Fruit fly (Drosophila melanogaster) whole organism, embryonic: ENCODE data around the gene CG8419.

Experiments
- Asciz ChIP-seq: fragments of 200-800 bp; sonication (Bioruptor generic); optimal IDR thresholded peaks from 2 replicates; lab custom pipeline; 2017; ENCODE audit warnings: missing biosample characterization, mild to moderate bottlenecking, missing genetic modification characterization, missing genetic modification reagents
- BEAF-32 ChIP-seq: fragments of 200-800 bp; sonication (Bioruptor generic); optimal IDR thresholded peaks from 3 replicates; lab custom pipeline; 2017; ENCODE audit warnings: missing biosample characterization, missing genetic modification characterization, mild to moderate bottlenecking, moderate library complexity, missing genetic modification reagents
- CG10274 ChIP-seq: fragments of 200-800 bp; sonication (Bioruptor generic); optimal IDR thresholded peaks from 3 replicates; lab custom pipeline; 2017; ENCODE audit warnings: missing biosample characterization, mild to moderate bottlenecking, missing genetic modification characterization
- CG10431 ChIP-seq: fragments of 200-800 bp; sonication (Bioruptor generic); optimal IDR thresholded peaks from 3 replicates; lab custom pipeline; 2018; ENCODE audit warnings: missing biosample characterization, mild to moderate bottlenecking, missing genetic modification characterization
- CG12219 ChIP-seq: fragments of 200-800 bp; sonication (Bioruptor generic); optimal IDR thresholded peaks from 3 replicates; lab custom pipeline; 2018; ENCODE audit warnings: missing biosample characterization, mild to moderate bottlenecking, missing genetic modification characterization
- CG1233 ChIP-seq: fragments of 200-800 bp; sonication (Bioruptor generic); optimal IDR thresholded peaks from 4 replicates; lab custom pipeline; 2018; ENCODE audit warnings: missing biosample characterization, mild to moderate bottlenecking, missing genetic modification characterization
- CG12942 ChIP-seq: fragments of 200-800 bp; sonication (Bioruptor generic); optimal IDR thresholded peaks from 3 replicates; lab custom pipeline; 2016; ENCODE audit warnings: missing biosample characterization, missing genetic modification characterization
- CG15479 ChIP-seq: fragments of 200-800 bp; sonication (Bioruptor generic); optimal IDR thresholded peaks from 3 replicates; lab custom pipeline; 2019; ENCODE audit warnings: missing biosample characterization, mild to moderate bottlenecking, missing genetic modification characterization, moderate library complexity
- CG18476 ChIP-seq: fragments of 200-800 bp; sonication (Bioruptor generic); optimal IDR thresholded peaks from 2 replicates; lab custom pipeline; 2016; ENCODE audit warnings: missing biosample characterization, mild to moderate bottlenecking, missing genetic modification characterization
- CG33213 ChIP-seq: fragments of 200-800 bp; sonication (Bioruptor generic); optimal IDR thresholded peaks from 3 replicates; lab custom pipeline; 2016; ENCODE audit warnings: missing biosample characterization, missing genetic modification characterization
- CG4404 ChIP-seq: fragments of 200-800 bp; sonication (Bioruptor generic); IDR thresholded peaks from 2 replicates; pipeline ENCODE4 v1.3.6; 2022; ENCODE audit warnings: missing biosample characterization, missing genetic modification characterization
- CG4617 ChIP-seq: fragments of 200-800 bp; sonication (Bioruptor generic); optimal IDR thresholded peaks from 3 replicates; lab custom pipeline; 2016; ENCODE audit warnings: missing biosample characterization, missing genetic modification characterization, borderline replicate concordance
- CG4854 ChIP-seq: fragments of 200-800 bp; sonication (Bioruptor generic); optimal IDR thresholded peaks from 2 replicates; lab custom pipeline; 2016; ENCODE audit warnings: missing biosample characterization, missing genetic modification characterization, inconsistent platforms
- CG6254 ChIP-seq: fragments of 200-800 bp; sonication (Bioruptor generic); optimal IDR thresholded peaks from 3 replicates; lab custom pipeline; 2017; ENCODE audit warnings: mild to moderate bottlenecking, missing biosample characterization, missing genetic modification reagents, missing genetic modification characterization
- CG7963 ChIP-seq: fragments of 200-800 bp; sonication (Bioruptor generic); IDR thresholded peaks from 3 replicates; pipeline ENCODE4 v1.3.6; 2022; ENCODE audit warnings: missing biosample characterization, missing genetic modification characterization; ENCODE audit not compliant: partially characterized antibody
- CG7987 ChIP-seq: fragments of 200-800 bp; sonication (Bioruptor generic); optimal IDR thresholded peaks from 2 replicates; lab custom pipeline; 2018; ENCODE audit warnings: missing biosample characterization, mild to moderate bottlenecking, missing genetic modification characterization, moderate library complexity
- CG9876 ChIP-seq: fragments of 200-800 bp; sonication (Bioruptor generic); optimal IDR thresholded peaks from 2 replicates; lab custom pipeline; 2016; ENCODE audit warnings: missing biosample characterization, missing genetic modification characterization
- D19B ChIP-seq: fragments of 200-800 bp; sonication (Bioruptor generic); optimal IDR thresholded peaks from 2 replicates; lab custom pipeline; 2017; ENCODE audit warnings: missing biosample characterization, mild to moderate bottlenecking, missing genetic modification characterization
- Dad ChIP-seq: fragments of 200-800 bp; sonication (Bioruptor generic); optimal IDR thresholded peaks from 3 replicates; lab custom pipeline; 2016; ENCODE audit warnings: missing biosample characterization, missing genetic modification characterization
- Deaf1 ChIP-seq: fragments of 200-800 bp; optimal IDR thresholded peaks from 3 replicates; lab custom pipeline; 2019; ENCODE audit warnings: missing biosample characterization, mild to moderate bottlenecking, missing genetic modification characterization, moderate library complexity
- Dll ChIP-seq: fragments of 200-800 bp; sonication (Bioruptor generic); IDR thresholded peaks from 4 replicates; pipeline ENCODE4 v1.3.6; 2022; ENCODE audit warnings: missing biosample characterization, missing genetic modification characterization; ENCODE audit not compliant: partially characterized antibody
- Drgx ChIP-seq: fragments of 200-800 bp; sonication (Bioruptor generic); IDR thresholded peaks from 2 replicates; pipeline ENCODE4 v1.3.6; 2022; ENCODE audit warnings: missing biosample characterization, missing genetic modification characterization
- HLH54F ChIP-seq: fragments of 200-800 bp; sonication (Bioruptor generic); optimal IDR thresholded peaks from 3 replicates; lab custom pipeline; 2016; ENCODE audit warnings: missing biosample characterization, missing genetic modification characterization
- HmgZ ChIP-seq: fragments of 200-800 bp; sonication (Bioruptor generic); optimal IDR thresholded peaks from 2 replicates; lab custom pipeline; 2018; ENCODE audit warnings: missing biosample characterization, mild to moderate bottlenecking, missing genetic modification characterization
- Hr78 ChIP-seq, 2 experiments: fragments of 200-800 bp in 1 of 2; fragments of >200 bp in 1 of 2; sonication (Bioruptor generic) in 1 of 2; optimal IDR thresholded peaks; 2 replicates each; lab custom pipeline; 2017 to 2019; ENCODE audit warnings: missing biosample characterization in 2 of 2, missing genetic modification characterization in 2 of 2, mild to moderate bottlenecking in 1 of 2, moderate library complexity in 1 of 2
- Rfx ChIP-seq: fragments of 200-800 bp; sonication (Bioruptor generic); IDR thresholded peaks from 2 replicates; pipeline ENCODE4 v1.3.6; 2022; ENCODE audit warnings: missing biosample characterization, missing genetic modification characterization
- Sox102F ChIP-seq: fragments of 200-800 bp; sonication (Bioruptor generic); optimal IDR thresholded peaks from 2 replicates; lab custom pipeline; 2018; ENCODE audit warnings: missing biosample characterization, mild to moderate bottlenecking, missing genetic modification characterization, moderate library complexity
- Spps ChIP-seq: fragments of 200-800 bp; sonication (Bioruptor generic); optimal IDR thresholded peaks from 2 replicates; lab custom pipeline; 2018; ENCODE audit warnings: missing biosample characterization, mild to moderate bottlenecking, missing genetic modification characterization
- Taf1 ChIP-seq: fragments of 200-800 bp; sonication (Bioruptor generic); IDR thresholded peaks from 2 replicates; pipeline ENCODE4 v1.3.6; 2022; ENCODE audit warnings: missing biosample characterization, missing genetic modification characterization
- ac ChIP-seq: fragments of 200-800 bp; sonication (Bioruptor generic); optimal IDR thresholded peaks from 3 replicates; lab custom pipeline; 2017; ENCODE audit warnings: missing biosample characterization, mild to moderate bottlenecking, missing genetic modification characterization
- chinmo ChIP-seq: fragments of 200-800 bp; sonication (Bioruptor generic); IDR thresholded peaks from 4 replicates; pipeline ENCODE4 v1.3.6; 2022; ENCODE audit warnings: missing biosample characterization, missing genetic modification characterization; ENCODE audit not compliant: partially characterized antibody
- chn ChIP-seq: fragments of 200-800 bp; sonication (Bioruptor generic); optimal IDR thresholded peaks from 2 replicates; lab custom pipeline; 2016; ENCODE audit warnings: missing biosample characterization, missing genetic modification characterization
- ci ChIP-seq: fragments of 200-800 bp; sonication (Bioruptor generic); IDR thresholded peaks from 3 replicates; pipeline ENCODE4 v1.3.6; 2022; ENCODE audit warnings: missing biosample characterization, missing genetic modification characterization
- crol ChIP-seq: fragments of 200-800 bp; sonication (Bioruptor generic); IDR thresholded peaks from 2 replicates; pipeline ENCODE4 v1.3.6; 2022; ENCODE audit warnings: missing biosample characterization, missing genetic modification characterization
- danr ChIP-seq: fragments of 200-800 bp; sonication (Bioruptor generic); IDR thresholded peaks from 2 replicates; pipeline ENCODE4 v1.3.6; 2022; ENCODE audit warnings: missing biosample characterization, missing genetic modification characterization
- eyg ChIP-seq: fragments of 200-800 bp; sonication (Bioruptor generic); optimal IDR thresholded peaks from 3 replicates; lab custom pipeline; 2016; ENCODE audit warnings: missing biosample characterization, missing genetic modification characterization
- fd3F ChIP-seq: fragments of 200-800 bp; sonication (Bioruptor generic); optimal IDR thresholded peaks from 2 replicates; lab custom pipeline; 2018; ENCODE audit warnings: missing biosample characterization, mild to moderate bottlenecking, missing genetic modification characterization, moderate library complexity
- fru ChIP-seq: fragments of >200 bp; optimal IDR thresholded peaks from 2 replicates; lab custom pipeline; 2017
- gsb ChIP-seq: fragments of 200-800 bp; sonication (Bioruptor generic); IDR thresholded peaks from 2 replicates; pipeline ENCODE4 v1.3.6; 2022; ENCODE audit warnings: missing biosample characterization, missing genetic modification characterization
- hth ChIP-seq: fragments of >200 bp; optimal IDR thresholded peaks from 2 replicates; lab custom pipeline; 2017; ENCODE audit warnings: inconsistent platforms
- ind ChIP-seq: fragments of 200-800 bp; sonication (Bioruptor generic); optimal IDR thresholded peaks from 3 replicates; lab custom pipeline; 2016; ENCODE audit warnings: missing biosample characterization, missing genetic modification characterization
- inv ChIP-seq: fragments of 200-800 bp; sonication (Bioruptor generic); IDR thresholded peaks from 2 replicates; pipeline ENCODE4 v1.3.6; 2022; ENCODE audit warnings: missing biosample characterization, missing genetic modification characterization; ENCODE audit not compliant: partially characterized antibody
- kni ChIP-seq: fragments of 200-800 bp; sonication (Bioruptor generic); optimal IDR thresholded peaks from 3 replicates; lab custom pipeline; 2017; ENCODE audit warnings: mild to moderate bottlenecking, missing biosample characterization, missing genetic modification reagents, missing genetic modification characterization
- so ChIP-seq: fragments of 200-800 bp; sonication (Bioruptor generic); IDR thresholded peaks from 3 replicates; pipeline ENCODE4 v1.3.6; 2022; ENCODE audit warnings: missing biosample characterization, missing genetic modification characterization
- sug ChIP-seq: fragments of 200-800 bp; optimal IDR thresholded peaks from 2 replicates; lab custom pipeline; 2019; ENCODE audit warnings: missing biosample characterization, mild to moderate bottlenecking, missing genetic modification characterization, moderate library complexity
- tup ChIP-seq: fragments of 200-800 bp; sonication (Bioruptor generic); optimal IDR thresholded peaks from 2 replicates; lab custom pipeline; 2016; ENCODE audit warnings: missing biosample characterization, mild to moderate bottlenecking, missing genetic modification characterization, moderate library complexity
- usp ChIP-seq: fragments of >200 bp; optimal IDR thresholded peaks from 2 replicates; lab custom pipeline; 2017; ENCODE audit warnings: missing biosample characterization, missing genetic modification characterization
- vvl ChIP-seq: fragments of 200-800 bp; sonication (Bioruptor generic); IDR thresholded peaks from 2 replicates; pipeline ENCODE4 v1.3.6; 2022; ENCODE audit warnings: missing biosample characterization, missing genetic modification characterization
- zfh2 ChIP-seq: fragments of 200-800 bp; sonication (Bioruptor generic); optimal IDR thresholded peaks from 2 replicates; lab custom pipeline; 2016; ENCODE audit warnings: missing biosample characterization, missing genetic modification characterization

Gene CG8419

DNA sequence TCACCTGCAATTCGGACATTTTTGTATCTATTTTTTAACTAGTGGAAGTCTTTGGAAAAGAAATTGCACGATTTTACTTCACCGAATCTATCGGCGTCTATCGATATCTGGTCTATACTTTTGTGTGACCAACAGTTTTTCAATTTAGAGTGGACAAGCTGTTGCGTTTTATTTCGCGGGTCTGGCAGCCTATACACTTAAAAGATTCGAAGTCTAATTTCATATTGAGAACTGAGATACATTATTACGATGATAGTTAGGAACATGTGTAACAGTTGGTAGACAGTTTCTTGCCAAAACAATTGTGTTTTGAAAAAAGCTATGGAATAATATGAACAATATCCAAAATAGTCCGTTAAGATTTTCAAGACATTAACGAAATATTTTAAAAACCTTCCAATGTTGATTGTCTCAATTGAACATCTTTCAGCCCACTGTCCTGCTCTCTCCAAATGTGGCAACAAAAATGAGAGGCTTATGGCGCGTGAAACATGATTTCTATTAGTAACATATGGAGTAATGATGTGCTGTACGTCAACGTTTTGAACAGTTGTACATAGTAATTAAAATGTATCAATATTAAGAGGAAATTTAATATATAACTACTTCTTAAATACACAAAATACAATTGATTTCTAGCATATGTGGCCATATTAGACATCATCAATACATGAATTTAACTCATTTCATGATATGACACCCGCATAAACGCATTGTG is 43.5 kb upstream of the CG8419 start, which contains the start of gene Acbp1 (continued):
- TF ChIP-seq fd3F (GFP tag; lab: Kevin White, UChicago) (peak; percentile 92), Asciz (GFP tag; lab: Kevin White, UChicago) (peak; percentile 97), CG10431 (peak; percentile 94), chinmo (GFP tag; lab: Robert Waterston, UW) (peak; percentile 57; the same call in 1 of the 4 replicates), fru (no peak), CG4404 (peak; percentile 80), chn (GFP tag; lab: Kevin White, UChicago) (peak; percentile 94), D19B (GFP tag; lab: Kevin White, UChicago) (peak; percentile 82), eyg (peak; percentile 93), CG12219 (GFP tag; lab: Kevin White, UChicago) (peak; percentile 99), so (GFP tag; lab: Robert Waterston, UW) (peak; percentile 94), hth (no peak), Sox102F (GFP tag; lab: Kevin White, UChicago) (peak; percentile 95), CG7963 (GFP tag; lab: Robert Waterston, UW) (peak; percentile 68; the same call in 2 of the 3 replicates), zfh2 (GFP tag; lab: Kevin White, UChicago) (peak; percentile 97), Rfx (GFP tag; lab: Robert Waterston, UW) (peak; percentile 92), Dad (peak; percentile 91), CG1233 (GFP tag; lab: Kevin White, UChicago) (peak; percentile 97), kni (GFP tag; lab: Kevin White, UChicago) (peak; percentile 96), CG18476 (GFP tag; lab: Kevin White, UChicago) (peak; percentile 94), CG10274 (peak; percentile 83), Spps (tag; lab: Kevin White, UChicago) (peak; percentile 97), CG12942 (GFP tag; lab: Kevin White, UChicago) (peak; percentile 82), CG4617 (peak; percentile 82), CG33213 (peak; percentile 95), Hr78 (GFP tag; optimal IDR thresholded peaks at IDR 0.05; lab: Kevin White, UChicago) (peak in 1 of 2 experiments; percentile 92), Taf1 (GFP tag; lab: Robert Waterston, UW) (peak; percentile 75), sug (tag; lab: Kevin White, UChicago) (peak; percentile 97), inv (peak; percentile 64), ind (GFP tag; lab: Kevin White, UChicago) (peak; percentile 92), gsb (GFP tag; lab: Robert Waterston, UW) (peak; percentile 85), danr (peak; percentile 78), CG15479 (GFP tag; lab: Kevin White, UChicago) (peak; percentile 33), Dll (peak; percentile 86), HmgZ (tag; lab: Kevin White, UChicago) (peak; percentile 97), tup (GFP tag; lab: Kevin White, UChicago) (peak; percentile 79), usp (no peak), CG9876 (GFP tag; lab: Kevin White, UChicago) (peak; percentile 96), CG6254 (GFP tag; lab: Kevin White, UChicago) (peak; percentile 94), Deaf1 (tag; lab: Kevin White, UChicago) (peak; percentile 89), CG4854 (GFP tag; lab: Kevin White, UChicago) (peak; percentile 88), CG7987 (GFP tag; lab: Kevin White, UChicago) (peak; percentile 93), HLH54F (GFP tag; lab: Kevin White, UChicago) (peak; percentile 95), crol (no peak), ci (GFP tag; lab: Robert Waterston, UW) (peak; percentile 95), vvl (GFP tag; lab: Robert Waterston, UW) (peak; percentile 95), Drgx (GFP tag; lab: Robert Waterston, UW) (peak; percentile 90), ac (peak; percentile 91), BEAF-32 (GFP tag; lab: Kevin White, UChicago) (peak; percentile 85)
